Worm (Caenorhabditis elegans): ENCODE data around the gene ZC317.6.

- TF ChIP-seq pes-1 (GFP tag; IDR thresholded peaks at IDR 0.05) (no peak), B0310.2 (tag; optimal IDR thresholded peaks at IDR 0.05) (no peak), ama-1 (optimal IDR thresholded peaks at IDR 0.05) (no peak), ceh-36 (tag; optimal IDR thresholded peaks at IDR 0.05) (no peak), ceh-13 (GFP tag; optimal IDR thresholded peaks at IDR 0.05) (no peak), aly-1 (tag; optimal IDR thresholded peaks at IDR 0.05) (no peak), tbx-11 (GFP tag; IDR thresholded peaks at IDR 0.05) (no peak), F13C5.2 (tag; optimal IDR thresholded peaks at IDR 0.05) (no peak), sea-1 (GFP tag; conservative IDR thresholded peaks at IDR 0.05) (no peak), ets-7 (tag; optimal IDR thresholded peaks at IDR 0.05) (no peak), flt-1 (GFP tag; IDR thresholded peaks at IDR 0.05) (no peak), scrt-1 (GFP tag; IDR thresholded peaks at IDR 0.05) (no peak), hmbx-1 (tag; optimal IDR thresholded peaks at IDR 0.05) (no peak)
These were observed 8.6 kb downstream of the ZC317.6 start, which contains the start of gene ZC317.2 for ce11 chrV:5459806-5460205.
